Worm (Caenorhabditis elegans) whole organism, midembryonic: ENCODE results near the gene ZK666.12.

Source experiments
- T22C8.4 ChIP-seq: fragments of 200-800 bp; sonication (Bioruptor generic); IDR thresholded peaks from 2 replicates; pipeline ENCODE4 v1.3.6; 2022; ENCODE audit warnings: missing genetic modification characterization, missing compliant biosample characterization
- cog-1 ChIP-seq: sonication (generic microtip); optimal IDR thresholded peaks from 2 replicates; lab custom pipeline; 2016; ENCODE audit warnings: missing genetic modification characterization, missing compliant biosample characterization
- flt-1 ChIP-seq: fragments of 200-800 bp; sonication (Bioruptor generic); IDR thresholded peaks from 2 replicates; pipeline ENCODE4 v1.3.6; 2022; ENCODE audit warnings: missing genetic modification characterization, missing compliant biosample characterization
- klf-2 ChIP-seq: fragments of 200-800 bp; sonication (Bioruptor generic); conservative IDR thresholded peaks from 2 replicates; pipeline ENCODE4 v1.3.6; 2022; ENCODE audit warnings: missing genetic modification reagents, missing genetic modification characterization, missing compliant biosample characterization
- med-1 ChIP-seq: sonication (generic microtip); optimal IDR thresholded peaks from 2 replicates; lab custom pipeline; 2017; ENCODE audit warnings: missing genetic modification characterization, mild to moderate bottlenecking, missing compliant biosample characterization, antibody characterized with exemption, missing genetic modification reagents; ENCODE audit not compliant: insufficient read depth
- ref-1 ChIP-seq: fragments of 200-800 bp; sonication (Bioruptor generic); conservative IDR thresholded peaks from 2 replicates; pipeline ENCODE4 v1.3.6; 2022; ENCODE audit warnings: missing genetic modification reagents, missing genetic modification characterization, missing compliant biosample characterization
- tab-1 ChIP-seq: fragments of 200-800 bp; sonication (Bioruptor generic); IDR thresholded peaks from 2 replicates; pipeline ENCODE4 v1.3.6; 2022; ENCODE audit warnings: missing genetic modification characterization, missing compliant biosample characterization
- ztf-23 ChIP-seq: fragments of 200-800 bp; sonication (Bioruptor generic); IDR thresholded peaks from 2 replicates; pipeline ENCODE4 v1.3.6; 2022; ENCODE audit warnings: missing genetic modification reagents, missing genetic modification characterization, missing compliant biosample characterization
- ztf-29 ChIP-seq: fragments of 200-800 bp; sonication (Bioruptor generic); IDR thresholded peaks from 2 replicates; pipeline ENCODE4 v1.3.6; 2022; ENCODE audit warnings: missing genetic modification reagents, missing genetic modification characterization, missing compliant biosample characterization

The ZK666.12 gene

ce11 chrII:10537571-10537970, 41.6 kb downstream of the ZK666.12 start, which contains the start of gene R166.2:
TSS of gene R166.2 (minus strand) at chrII:10537671.
- TF ChIP-seq cog-1 (tag; lab: Kevin White, UChicago) = no peak
- no peak for TF ChIP-seq ztf-29 (GFP tag; lab: Robert Waterston, UW)
- no peak for TF ChIP-seq klf-2
- TF ChIP-seq ztf-23 (GFP tag; lab: Robert Waterston, UW) = no peak
- TF ChIP-seq T22C8.4 = no peak
- TF ChIP-seq tab-1 (GFP tag; lab: Robert Waterston, UW) = no peak
- TF ChIP-seq med-1 (GFP tag; lab: Kevin White, UChicago) = no peak
- TF ChIP-seq flt-1 (GFP tag; lab: Robert Waterston, UW) = no peak
- TF ChIP-seq ref-1 (GFP tag; lab: Robert Waterston, UW) = no peak

- TF ChIP-seq flt-1 (GFP tag; lab: Robert Waterston, UW) (no peak), cog-1 (tag; lab: Kevin White, UChicago) (peak; percentile 38)
Measured at ce11 chrII:10537988-10538387, 42.0 kb downstream of the ZK666.12 start.

- TF ChIP-seq med-1 (GFP tag; lab: Kevin White, UChicago) (no peak), T22C8.4 (no peak), cog-1 (tag; lab: Kevin White, UChicago) (no peak), flt-1 (GFP tag; lab: Robert Waterston, UW) (no peak), ztf-23 (GFP tag; lab: Robert Waterston, UW) (no peak), ztf-29 (GFP tag; lab: Robert Waterston, UW) (no peak), klf-2 (no peak), ref-1 (GFP tag; lab: Robert Waterston, UW) (no peak), tab-1 (GFP tag; lab: Robert Waterston, UW) (no peak)
Measured at ce11 chrII:10539232-10539631, 43.2 kb downstream of the ZK666.12 start, which contains the start of gene R166.3. TSS of gene R166.3 (minus strand) at chrII:10539332.

ce11 chrII:10541923-10542486, 46.0 kb downstream of the ZK666.12 start, which contains the start of gene pro-1:
TSS of gene pro-1 (minus strand) at chrII:10541996.
- TF ChIP-seq klf-2 = no peak
- no peak for TF ChIP-seq ztf-29 (GFP tag; lab: Robert Waterston, UW)
- peak; percentile 59; the same call in 1 of the 2 replicates for TF ChIP-seq flt-1 (GFP tag; lab: Robert Waterston, UW)
- peak; percentile 53 for TF ChIP-seq cog-1 (tag; lab: Kevin White, UChicago)
- TF ChIP-seq ref-1 (GFP tag; lab: Robert Waterston, UW) = no peak
- TF ChIP-seq tab-1 (GFP tag; lab: Robert Waterston, UW) = no peak

ce11 chrII:10542654-10543456, 46.8 kb downstream of the ZK666.12 start:
- TF ChIP-seq med-1 (GFP tag; lab: Kevin White, UChicago) (no peak), ztf-23 (GFP tag; lab: Robert Waterston, UW) (no peak), ref-1 (GFP tag; lab: Robert Waterston, UW) (no peak), klf-2 (no peak), flt-1 (GFP tag; lab: Robert Waterston, UW) (no peak), tab-1 (GFP tag; lab: Robert Waterston, UW) (no peak), cog-1 (tag; lab: Kevin White, UChicago) (no peak)

- TF ChIP-seq cog-1 (tag; lab: Kevin White, UChicago) (no peak), ztf-23 (GFP tag; lab: Robert Waterston, UW) (no peak), ref-1 (GFP tag; lab: Robert Waterston, UW) (no peak; the same call in 1 of the 2 replicates), med-1 (GFP tag; lab: Kevin White, UChicago) (no peak)
Measured at ce11 chrII:10543457-10544137, 47.6 kb downstream of the ZK666.12 start.

- 0 out of 2 replicates have a peak, but pooled peaks have one; percentile 13 for TF ChIP-seq T22C8.4
- TF ChIP-seq ref-1 (GFP tag; lab: Robert Waterston, UW) = no peak
Measured at ce11 chrII:10544374-10544908, 48.4 kb downstream of the ZK666.12 start.

ce11 chrII:10545213-10545612, 49.2 kb downstream of the ZK666.12 start:
- TF ChIP-seq ztf-23 (GFP tag; lab: Robert Waterston, UW) (no peak), ref-1 (GFP tag; lab: Robert Waterston, UW) (0 out of 2 replicates have a peak, but pooled peaks have one; percentile 12), med-1 (GFP tag; lab: Kevin White, UChicago) (no peak), flt-1 (GFP tag; lab: Robert Waterston, UW) (peak; percentile 73), tab-1 (GFP tag; lab: Robert Waterston, UW) (no peak), ztf-29 (GFP tag; lab: Robert Waterston, UW) (no peak), T22C8.4 (no peak)
